Worm (Caenorhabditis elegans) whole organism, midembryonic: ENCODE data around the gene srx-65.

Experiments
- T22C8.4 ChIP-seq: fragments of 200-800 bp; sonication (Bioruptor generic); IDR thresholded peaks from 2 replicates; pipeline ENCODE4 v1.3.6; 2022; ENCODE audit warnings: missing genetic modification characterization, missing compliant biosample characterization
- cog-1 ChIP-seq: sonication (generic microtip); optimal IDR thresholded peaks from 2 replicates; lab custom pipeline; 2016; ENCODE audit warnings: missing genetic modification characterization, missing compliant biosample characterization
- flt-1 ChIP-seq: fragments of 200-800 bp; sonication (Bioruptor generic); IDR thresholded peaks from 2 replicates; pipeline ENCODE4 v1.3.6; 2022; ENCODE audit warnings: missing genetic modification characterization, missing compliant biosample characterization
- klf-2 ChIP-seq: fragments of 200-800 bp; sonication (Bioruptor generic); conservative IDR thresholded peaks from 2 replicates; pipeline ENCODE4 v1.3.6; 2022; ENCODE audit warnings: missing genetic modification reagents, missing genetic modification characterization, missing compliant biosample characterization
- med-1 ChIP-seq: sonication (generic microtip); optimal IDR thresholded peaks from 2 replicates; lab custom pipeline; 2017; ENCODE audit warnings: missing genetic modification characterization, mild to moderate bottlenecking, missing compliant biosample characterization, antibody characterized with exemption, missing genetic modification reagents; ENCODE audit not compliant: insufficient read depth
- ref-1 ChIP-seq: fragments of 200-800 bp; sonication (Bioruptor generic); conservative IDR thresholded peaks from 2 replicates; pipeline ENCODE4 v1.3.6; 2022; ENCODE audit warnings: missing genetic modification reagents, missing genetic modification characterization, missing compliant biosample characterization
- tab-1 ChIP-seq: fragments of 200-800 bp; sonication (Bioruptor generic); IDR thresholded peaks from 2 replicates; pipeline ENCODE4 v1.3.6; 2022; ENCODE audit warnings: missing genetic modification characterization, missing compliant biosample characterization
- ztf-23 ChIP-seq: fragments of 200-800 bp; sonication (Bioruptor generic); IDR thresholded peaks from 2 replicates; pipeline ENCODE4 v1.3.6; 2022; ENCODE audit warnings: missing genetic modification reagents, missing genetic modification characterization, missing compliant biosample characterization
- ztf-29 ChIP-seq: fragments of 200-800 bp; sonication (Bioruptor generic); IDR thresholded peaks from 2 replicates; pipeline ENCODE4 v1.3.6; 2022; ENCODE audit warnings: missing genetic modification reagents, missing genetic modification characterization, missing compliant biosample characterization

Gene srx-65

ce11 chrV:3921635-3922034, at the start of gene srx-65:
Gene srx-65 (plus strand): TSS chrV:3921935.
- no peak for TF ChIP-seq tab-1 (GFP tag; lab: Robert Waterston, UW)
- no peak for TF ChIP-seq T22C8.4 (GFP tag; lab: Robert Waterston, UW)
- TF ChIP-seq klf-2: no peak
- no peak for TF ChIP-seq ref-1 (GFP tag; lab: Robert Waterston, UW)
- no peak for TF ChIP-seq flt-1 (GFP tag; lab: Robert Waterston, UW)
- TF ChIP-seq cog-1 (tag; lab: Kevin White, UChicago): no peak
- TF ChIP-seq ztf-23: no peak
- no peak for TF ChIP-seq ztf-29 (GFP tag; lab: Robert Waterston, UW)
- no peak for TF ChIP-seq med-1 (GFP tag; lab: Kevin White, UChicago)

DNA sequence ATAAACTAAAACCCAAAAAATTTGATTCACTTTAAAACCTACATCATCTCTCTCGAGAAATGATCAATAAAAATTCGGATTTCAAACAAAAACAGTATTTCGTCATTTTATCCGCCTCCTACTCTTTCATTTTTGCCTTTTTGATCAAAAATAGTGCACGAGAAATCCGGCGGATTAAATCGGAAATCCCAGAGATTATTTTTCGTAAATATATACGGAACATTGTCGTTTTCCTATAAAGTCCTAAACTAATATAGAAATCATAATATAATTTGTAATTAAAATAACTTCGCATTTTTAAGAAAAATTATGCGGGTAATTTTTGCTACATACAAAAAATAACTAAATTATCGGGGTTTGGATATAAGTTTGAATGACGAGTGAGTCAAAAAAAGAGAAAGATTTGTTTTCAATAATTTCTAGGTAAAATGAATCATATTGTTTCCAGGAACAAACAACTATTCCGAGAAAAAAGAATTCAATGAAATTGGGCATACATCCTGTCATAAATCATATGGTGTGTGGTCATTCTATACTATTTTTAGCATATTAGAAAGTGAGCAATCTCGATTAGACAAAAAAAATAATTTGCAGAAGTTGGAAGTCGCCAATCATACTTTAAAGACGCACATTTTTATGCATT, 47.5 kb upstream of the srx-65 start, which contains the start of gene nhr-158:
Gene nhr-158, minus strand, starts transcription at position 51 of the 643 bp plus-strand sequence.
- TF ChIP-seq flt-1 (GFP tag; lab: Robert Waterston, UW) (no peak), T22C8.4 (GFP tag; lab: Robert Waterston, UW) (no peak), ztf-29 (GFP tag; lab: Robert Waterston, UW) (no peak), ref-1 (GFP tag; lab: Robert Waterston, UW) (no peak), klf-2 (no peak), med-1 (GFP tag; lab: Kevin White, UChicago) (no peak), cog-1 (tag; lab: Kevin White, UChicago) (no peak), ztf-23 (no peak), tab-1 (GFP tag; lab: Robert Waterston, UW) (no peak)

DNA sequence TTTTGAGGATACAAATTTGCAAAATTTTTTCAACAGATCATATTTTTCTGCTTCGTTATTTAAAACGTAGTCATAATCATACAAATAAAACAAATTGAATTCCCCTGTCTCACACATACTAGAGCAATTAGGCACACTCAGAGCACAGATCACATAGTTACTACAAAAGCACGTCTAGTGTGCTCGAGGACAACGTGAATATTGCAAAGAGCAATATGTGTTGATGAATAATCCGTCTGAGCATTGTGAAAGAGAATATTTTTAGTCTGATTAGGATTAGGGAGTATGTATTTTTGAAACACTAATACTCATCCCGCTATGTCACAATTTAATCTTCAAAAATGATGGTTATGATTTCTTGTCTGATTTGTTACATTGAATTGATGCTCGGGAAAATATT, 44.5 kb upstream of the srx-65 start:
- TF ChIP-seq ztf-29 (GFP tag; lab: Robert Waterston, UW): no peak
- no peak for TF ChIP-seq med-1 (GFP tag; lab: Kevin White, UChicago)
- TF ChIP-seq ztf-23: no peak

- TF ChIP-seq med-1 (GFP tag; lab: Kevin White, UChicago): no peak
- TF ChIP-seq T22C8.4 (GFP tag; lab: Robert Waterston, UW): no peak
Observed at ce11 chrV:3878223-3878622, 43.5 kb upstream of the srx-65 start, which contains the start of gene nhr-159. Gene nhr-159 (minus strand): TSS chrV:3878323.

DNA sequence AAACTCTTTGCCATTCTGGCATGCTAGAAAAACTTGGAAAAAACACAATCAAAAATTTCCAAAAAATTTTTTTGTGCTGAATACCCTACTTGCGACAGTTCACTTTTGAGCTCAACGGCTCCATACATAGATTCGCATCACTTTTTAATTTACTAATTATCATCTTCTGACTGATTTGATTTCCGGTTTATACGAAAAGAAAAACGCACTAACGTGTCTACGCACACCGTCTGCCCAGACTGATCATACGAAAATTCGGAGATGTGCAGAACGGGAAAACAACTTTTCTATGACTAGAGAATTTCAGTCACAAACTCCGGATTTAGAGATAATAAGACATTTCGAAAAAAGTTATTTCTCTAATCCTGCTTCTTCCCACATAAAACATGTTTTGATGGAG, 37.2 kb upstream of the srx-65 start:
- TF ChIP-seq flt-1 (GFP tag; lab: Robert Waterston, UW) (no peak), ztf-23 (no peak), med-1 (GFP tag; lab: Kevin White, UChicago) (no peak), ztf-29 (GFP tag; lab: Robert Waterston, UW) (no peak), cog-1 (tag; lab: Kevin White, UChicago) (no peak), tab-1 (GFP tag; lab: Robert Waterston, UW) (no peak), T22C8.4 (GFP tag; lab: Robert Waterston, UW) (no peak), ref-1 (GFP tag; lab: Robert Waterston, UW) (no peak), klf-2 (no peak)

DNA sequence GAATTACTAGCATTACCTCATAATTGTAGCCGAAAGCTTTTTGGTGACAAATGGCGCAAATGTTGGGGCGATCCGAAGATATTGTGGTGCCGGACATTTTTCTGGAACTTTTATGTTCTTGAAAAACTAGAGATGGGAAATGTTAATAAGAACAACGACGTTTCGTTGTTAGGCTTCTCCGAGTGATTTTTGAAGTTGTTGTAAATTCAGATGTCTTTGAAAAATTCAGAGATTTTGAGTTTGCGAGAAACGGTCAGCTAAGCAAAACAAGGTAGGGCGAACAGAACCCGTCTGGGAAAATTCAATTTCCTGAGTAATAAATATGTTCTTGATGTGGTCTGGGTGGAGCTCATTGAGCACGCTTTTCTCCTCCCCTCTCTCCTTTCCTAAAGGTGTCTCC, 35.6 kb upstream of the srx-65 start, which contains the start of gene nhr-124:
Gene nhr-124, minus strand, starts transcription at position 101 of the 400 bp plus-strand sequence.
- TF ChIP-seq med-1 (GFP tag; lab: Kevin White, UChicago): no peak
- TF ChIP-seq ztf-23: no peak
- no peak for TF ChIP-seq cog-1 (tag; lab: Kevin White, UChicago)
- TF ChIP-seq ref-1 (GFP tag; lab: Robert Waterston, UW): no peak
- TF ChIP-seq ztf-29 (GFP tag; lab: Robert Waterston, UW): no peak
- no peak for TF ChIP-seq tab-1 (GFP tag; lab: Robert Waterston, UW)
- TF ChIP-seq T22C8.4 (GFP tag; lab: Robert Waterston, UW): no peak
- no peak for TF ChIP-seq flt-1 (GFP tag; lab: Robert Waterston, UW)
- no peak for TF ChIP-seq klf-2

- no peak for TF ChIP-seq flt-1 (GFP tag; lab: Robert Waterston, UW)
- TF ChIP-seq ref-1 (GFP tag; lab: Robert Waterston, UW): no peak
- no peak for TF ChIP-seq klf-2
- no peak for TF ChIP-seq ztf-23
- TF ChIP-seq T22C8.4 (GFP tag; lab: Robert Waterston, UW): no peak
- no peak for TF ChIP-seq med-1 (GFP tag; lab: Kevin White, UChicago)
- TF ChIP-seq ztf-29 (GFP tag; lab: Robert Waterston, UW): no peak
- TF ChIP-seq tab-1 (GFP tag; lab: Robert Waterston, UW): no peak
- no peak for TF ChIP-seq cog-1 (tag; lab: Kevin White, UChicago)
Observed at ce11 chrV:3889113-3889512, 32.6 kb upstream of the srx-65 start, which contains the start of gene C17E7.13. Gene C17E7.13 (minus strand): TSS chrV:3889288.

DNA sequence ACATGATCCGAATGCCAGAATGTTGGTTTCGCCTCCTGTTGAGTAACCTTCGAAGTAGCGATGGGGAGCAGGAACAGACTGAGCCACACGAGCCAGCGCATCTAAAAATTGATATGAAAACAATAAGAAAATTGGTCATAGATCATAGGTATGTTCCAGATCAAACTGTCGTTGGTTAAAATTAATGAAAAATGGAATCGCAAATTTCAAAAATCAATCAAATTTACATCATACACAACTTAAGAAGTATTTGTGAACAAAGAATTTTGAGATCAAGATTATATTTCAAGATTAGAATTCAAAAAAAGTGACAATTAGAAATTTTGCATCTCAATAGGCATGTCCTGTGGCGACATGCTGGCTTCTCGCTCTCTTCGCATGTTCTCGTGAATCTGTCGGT, 31.0 kb upstream of the srx-65 start, which contains the start of gene C17E7.9:
Gene C17E7.9, minus strand, starts transcription at position 101 of the 400 bp plus-strand sequence.
- TF ChIP-seq flt-1 (GFP tag; lab: Robert Waterston, UW): no peak
- no peak for TF ChIP-seq ztf-29 (GFP tag; lab: Robert Waterston, UW)
- no peak for TF ChIP-seq T22C8.4 (GFP tag; lab: Robert Waterston, UW)
- no peak for TF ChIP-seq med-1 (GFP tag; lab: Kevin White, UChicago)
- no peak for TF ChIP-seq cog-1 (tag; lab: Kevin White, UChicago)
- no peak for TF ChIP-seq klf-2
- TF ChIP-seq ref-1 (GFP tag; lab: Robert Waterston, UW): no peak
- TF ChIP-seq ztf-23: no peak
- no peak for TF ChIP-seq tab-1 (GFP tag; lab: Robert Waterston, UW)

DNA sequence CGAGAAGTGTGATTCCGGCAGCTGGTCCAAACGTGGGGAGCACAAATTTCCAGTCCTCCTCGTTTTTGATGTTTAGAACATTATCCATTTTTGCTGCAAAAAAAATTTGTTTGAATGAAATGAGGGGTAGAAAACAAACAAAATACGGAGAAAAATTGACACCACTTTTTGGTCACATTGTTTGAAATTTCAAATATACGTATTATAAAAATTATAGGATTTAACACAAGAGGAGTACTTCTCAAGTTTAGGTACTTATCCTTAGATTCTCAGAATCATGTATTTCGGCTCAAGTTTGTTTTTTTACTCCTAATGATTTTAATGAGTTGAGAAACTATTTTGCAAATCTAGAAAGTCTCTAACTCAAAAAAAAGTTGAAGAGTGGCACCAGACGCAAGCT, 29.8 kb upstream of the srx-65 start, which contains the start of gene C17E7.12:
Gene C17E7.12, minus strand, starts transcription at position 101 of the 400 bp plus-strand sequence.
- no peak for TF ChIP-seq klf-2
- no peak for TF ChIP-seq cog-1 (tag; lab: Kevin White, UChicago)
- TF ChIP-seq T22C8.4 (GFP tag; lab: Robert Waterston, UW): no peak
